Worm (Caenorhabditis elegans) whole organism, early embryonic: ENCODE data around the gene enri-2.

Source experiments
- B0310.2 ChIP-seq: sonication (generic microtip); optimal IDR thresholded peaks from 2 replicates; lab custom pipeline; 2016; ENCODE audit warnings: mild to moderate bottlenecking, missing genetic modification characterization, missing compliant biosample characterization
- F13C5.2 ChIP-seq: sonication (generic microtip); optimal IDR thresholded peaks from 2 replicates; lab custom pipeline; 2017; ENCODE audit warnings: mild to moderate bottlenecking, missing genetic modification characterization, inconsistent platforms, missing compliant biosample characterization
- aly-1 ChIP-seq: sonication (generic microtip); optimal IDR thresholded peaks from 2 replicates; lab custom pipeline; 2016; ENCODE audit warnings: missing genetic modification characterization, missing compliant biosample characterization
- ama-1 ChIP-seq: fragments of 150-350 bp; optimal IDR thresholded peaks from 2 replicates; lab custom pipeline; 2014
- ceh-13 ChIP-seq: fragments of 200-800 bp; sonication (Bioruptor generic); optimal IDR thresholded peaks from 2 replicates; lab custom pipeline; 2018; ENCODE audit warnings: mild to moderate bottlenecking, missing genetic modification characterization, missing compliant biosample characterization
- ceh-36 ChIP-seq: sonication (generic microtip); optimal IDR thresholded peaks from 2 replicates; lab custom pipeline; 2016; ENCODE audit warnings: missing genetic modification characterization, inconsistent platforms, missing compliant biosample characterization
- ets-7 ChIP-seq: sonication (generic microtip); optimal IDR thresholded peaks from 2 replicates; lab custom pipeline; 2016; ENCODE audit warnings: missing genotype, missing genetic modification characterization, missing compliant biosample characterization
- flt-1 ChIP-seq: fragments of 200-800 bp; sonication (Bioruptor generic); IDR thresholded peaks from 2 replicates; pipeline ENCODE4 v1.3.6; 2022; ENCODE audit warnings: missing genetic modification characterization, missing compliant biosample characterization
- hmg-4 ChIP-seq: fragments of 200-800 bp; sonication (Bioruptor generic); optimal IDR thresholded peaks from 2 replicates; lab custom pipeline; 2018; ENCODE audit warnings: mild to moderate bottlenecking, missing genetic modification characterization, missing compliant biosample characterization
- hnd-1 ChIP-seq: sonication (generic microtip); optimal IDR thresholded peaks from 2 replicates; lab custom pipeline; 2016; ENCODE audit warnings: missing genetic modification characterization, missing compliant biosample characterization
- pes-1 ChIP-seq: fragments of 200-800 bp; sonication (Bioruptor generic); IDR thresholded peaks from 2 replicates; pipeline ENCODE4 v1.3.6; 2022; ENCODE audit warnings: missing genetic modification reagents, missing genetic modification characterization, missing compliant biosample characterization
- sea-1 ChIP-seq: fragments of 200-800 bp; sonication (Bioruptor generic); conservative IDR thresholded peaks from 2 replicates; pipeline ENCODE4 v1.3.6; 2022; ENCODE audit warnings: missing genetic modification characterization, missing compliant biosample characterization
- tbx-37 ChIP-seq: fragments of 200-800 bp; sonication (Bioruptor generic); conservative IDR thresholded peaks from 2 replicates; pipeline ENCODE4 v1.3.6; 2022; ENCODE audit warnings: missing genetic modification reagents, missing genetic modification characterization, missing compliant biosample characterization
- tra-4 ChIP-seq: sonication (generic microtip); optimal IDR thresholded peaks from 2 replicates; lab custom pipeline; 2017; ENCODE audit warnings: missing genetic modification characterization, missing compliant biosample characterization

The enri-2 gene

ce11 chrX:14589051-14589736 is 43.6 kb downstream of the enri-2 start, which contains the start of the genes C44H4.4 and tap-1:
Gene C44H4.4, minus strand, starts transcription at chrX:14589101.
Gene tap-1, plus strand, starts transcription at chrX:14589624.
- TF ChIP-seq pes-1 (GFP tag; lab: Robert Waterston, UW), result no peak
- no peak for TF ChIP-seq hnd-1 (tag; lab: Kevin White, UChicago)
- no peak for TF ChIP-seq tbx-37
- TF ChIP-seq F13C5.2 (tag; lab: Kevin White, UChicago), result peak; percentile 42

DNA sequence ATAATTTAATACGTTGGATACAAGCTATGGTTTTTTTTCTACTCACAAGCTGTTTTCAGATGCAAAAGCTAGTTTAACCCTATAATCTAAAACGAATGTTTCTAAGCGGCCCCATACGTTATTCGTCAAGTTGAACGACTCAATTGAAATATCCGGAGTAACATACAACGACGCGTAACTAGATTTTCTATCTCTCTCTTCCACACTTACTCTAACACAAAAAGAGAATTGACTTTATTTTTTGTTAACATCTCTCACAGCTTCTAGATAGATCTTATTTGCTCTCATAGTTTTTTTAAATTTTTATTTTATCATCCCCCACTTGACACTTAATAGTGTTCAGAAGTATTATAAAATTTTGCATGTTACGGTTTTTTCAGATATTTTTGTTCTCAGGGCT is 47.6 kb downstream of the enri-2 start:
- TF ChIP-seq flt-1 (GFP tag; lab: Robert Waterston, UW) (no peak), tra-4 (tag; lab: Kevin White, UChicago) (no peak), hnd-1 (tag; lab: Kevin White, UChicago) (no peak), F13C5.2 (tag; lab: Kevin White, UChicago) (no peak), pes-1 (GFP tag; lab: Robert Waterston, UW) (no peak), hmg-4 (GFP tag; lab: Kevin White, UChicago) (no peak), ceh-36 (tag; lab: Kevin White, UChicago) (no peak), B0310.2 (tag; lab: Kevin White, UChicago) (no peak), ama-1 (lab: Kevin White, UChicago) (no peak), sea-1 (GFP tag; lab: Robert Waterston, UW) (no peak), aly-1 (tag; lab: Kevin White, UChicago) (no peak)

DNA sequence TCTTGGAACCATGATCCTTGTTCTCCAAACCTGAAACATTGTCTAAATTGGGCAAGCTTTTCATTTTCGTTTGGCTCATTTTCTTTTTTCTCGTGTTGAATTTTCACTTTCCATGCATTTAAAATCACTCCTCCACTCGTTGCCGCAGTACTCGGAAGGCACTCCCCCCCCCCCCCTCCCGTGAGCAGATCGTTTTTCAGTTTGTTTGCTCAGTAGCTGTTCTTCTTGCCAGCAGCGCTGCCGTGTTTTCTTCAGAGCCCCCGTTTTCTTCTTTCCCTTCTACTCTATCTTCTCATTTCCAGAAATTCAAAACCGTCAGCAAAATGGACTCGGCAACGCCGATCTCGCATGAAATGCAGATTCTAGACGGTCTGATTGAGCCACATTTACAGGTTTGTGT is 49.2 kb downstream of the enri-2 start, which contains the start of gene C44H4.8:
TSS of gene C44H4.8 (plus strand) at position 301 of the 400 bp plus-strand sequence.
- TF ChIP-seq ceh-36 (tag; lab: Kevin White, UChicago), result no peak
- TF ChIP-seq tbx-37, result no peak
- no peak for TF ChIP-seq ceh-13 (GFP tag; lab: Kevin White, UChicago)
- no peak for TF ChIP-seq aly-1 (tag; lab: Kevin White, UChicago)
- no peak for TF ChIP-seq ets-7 (tag; lab: Kevin White, UChicago)
